Fruit fly (Drosophila melanogaster) whole organism, prepupa: ENCODE results near the gene CG16758.
A peak's percentile ranks its signal among the peaks of the same experiment; 100 is the strongest.

Source experiments
- CG4318 ChIP-seq: fragments of 200-800 bp; sonication (Bioruptor generic); optimal IDR thresholded peaks from 3 replicates; lab custom pipeline; 2017; ENCODE audit warnings: missing biosample characterization, mild to moderate bottlenecking, missing genetic modification characterization
- CG6808 ChIP-seq: fragments of 200-800 bp; sonication (Bioruptor generic); optimal IDR thresholded peaks from 3 replicates; lab custom pipeline; 2017; ENCODE audit warnings: missing biosample characterization, missing genetic modification characterization, mild to moderate bottlenecking, moderate library complexity, missing genetic modification reagents
- Eip78C ChIP-seq: fragments of 200-800 bp; sonication (Bioruptor generic); peaks from one replicate; lab custom pipeline; 2016; ENCODE audit warnings: missing biosample characterization, missing genetic modification characterization
- Gug ChIP-seq: fragments of 200-800 bp; sonication (Bioruptor generic); IDR thresholded peaks from 2 replicates; pipeline ENCODE4 v1.3.6; 2022; ENCODE audit warnings: missing biosample characterization, missing genetic modification characterization
- Hr39 ChIP-seq: fragments of 200-800 bp; sonication (Bioruptor generic); optimal IDR thresholded peaks from 2 replicates; lab custom pipeline; 2016; ENCODE audit warnings: missing biosample characterization, missing genetic modification characterization
- net ChIP-seq: fragments of 200-800 bp; sonication (Bioruptor generic); optimal IDR thresholded peaks from 3 replicates; lab custom pipeline; 2016; ENCODE audit warnings: missing biosample characterization, missing genetic modification characterization
- pdm3 ChIP-seq: fragments of 200-800 bp; sonication (Bioruptor generic); optimal IDR thresholded peaks from 3 replicates; lab custom pipeline; 2016; ENCODE audit warnings: missing biosample characterization, missing genetic modification characterization

- no peak for TF ChIP-seq pdm3 (GFP tag; lab: Kevin White, UChicago)
- no peak for TF ChIP-seq Hr39 (GFP tag; lab: Kevin White, UChicago)
- TF ChIP-seq Eip78C, result peak; percentile 62
- TF ChIP-seq net (GFP tag; lab: Kevin White, UChicago), result no peak
- TF ChIP-seq CG6808 (GFP tag; lab: Kevin White, UChicago), result peak; percentile 50
- no peak for TF ChIP-seq Gug
- TF ChIP-seq CG4318 (GFP tag; lab: Kevin White, UChicago), result no peak
Measured at dm6 chr3L:2490752-2491151, 12.7 kb downstream of the CG16758 start.
